Fruit fly (Drosophila melanogaster): ENCODE measurements around the gene spen.
A peak's percentile ranks its signal among the peaks of the same experiment; 100 is the strongest.

The spen gene

DNA sequence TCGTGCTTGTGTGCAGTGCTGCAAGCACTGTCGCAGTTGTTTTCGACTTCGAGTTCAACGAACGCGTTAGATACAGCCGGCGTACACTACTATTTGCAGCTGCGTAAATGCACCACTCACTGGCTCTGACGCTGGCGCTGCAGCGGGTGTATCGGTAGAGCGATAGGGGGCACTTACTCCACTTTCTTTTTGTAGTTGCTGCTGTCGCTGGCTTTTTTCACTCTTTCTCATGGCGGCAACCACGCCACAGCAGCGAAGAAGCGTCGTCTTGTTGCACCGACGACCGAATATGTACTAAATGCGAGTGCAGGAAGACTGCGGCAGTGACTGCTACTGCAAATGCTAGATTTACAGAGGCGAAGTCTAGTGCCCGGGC lies 37.4 kb upstream of the spen start, which contains the start of gene CG4822 (continued):
- TF ChIP-seq CG6272 (GFP tag; IDR thresholded peaks at IDR 0.05) (0 out of 2 replicates have a peak, but pooled peaks have one; percentile 34), zfh1 (GFP tag; IDR thresholded peaks at IDR 0.05) (peak; percentile 30; the same call in 1 of the 3 replicates), mirr (GFP tag; optimal IDR thresholded peaks at IDR 0.05) (no peak), zf30C (GFP tag; optimal IDR thresholded peaks at IDR 0.05) (no peak), hbn (GFP tag; IDR thresholded peaks at IDR 0.05; ENCODE audit: partially characterized antibody) (no peak), lov (optimal IDR thresholded peaks at IDR 0.05) (no peak), lov (GFP tag; IDR thresholded peaks at IDR 0.05) (0 out of 3 replicates have a peak, but pooled peaks have one; percentile 10), pros (GFP tag; optimal IDR thresholded peaks at IDR 0.05) (peak; percentile 18), CG7372 (GFP tag; IDR thresholded peaks at IDR 0.05) (no peak), CG9437 (GFP tag; optimal IDR thresholded peaks at IDR 0.05) (no peak), maf-S (GFP tag; optimal IDR thresholded peaks at IDR 0.05) (no peak), salm (tag; optimal IDR thresholded peaks at IDR 0.05) (no peak)

DNA sequence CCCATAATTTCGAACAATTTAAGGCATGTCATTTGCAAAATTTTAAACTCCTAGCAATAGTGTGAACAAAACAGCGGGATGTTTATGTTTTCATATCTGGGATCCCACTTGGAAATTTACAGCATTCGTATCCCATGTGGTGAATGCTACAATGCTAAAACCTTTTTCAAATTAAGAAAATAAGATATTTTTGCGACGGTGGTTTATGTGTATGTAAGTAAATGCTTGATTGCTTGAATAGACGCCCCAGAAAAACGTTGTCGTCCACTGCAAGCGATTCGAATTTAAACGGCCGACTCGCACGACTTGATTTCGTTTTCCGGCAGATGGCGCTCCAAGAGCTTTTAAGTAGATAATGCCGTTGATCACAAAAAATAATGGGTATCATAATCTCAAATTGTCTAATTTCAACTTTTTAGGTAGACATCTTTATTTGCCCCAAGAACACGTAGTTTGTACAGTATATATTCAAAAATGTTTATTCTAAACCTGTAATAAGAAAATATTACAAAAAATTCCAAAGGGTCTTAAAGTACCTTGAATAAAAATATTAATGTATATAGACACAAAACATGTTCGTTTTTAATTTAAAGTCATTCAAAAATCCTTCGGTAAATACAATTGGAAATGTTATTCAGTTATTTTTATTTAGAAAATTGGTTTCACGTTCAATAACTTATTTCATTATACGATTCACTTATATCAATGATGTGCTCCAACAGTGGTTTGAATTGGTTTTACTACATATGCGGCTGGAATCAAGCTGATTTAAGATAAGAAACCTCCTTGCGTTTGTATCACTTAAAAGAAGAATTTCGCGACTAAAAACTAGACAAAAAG lies 36.4 kb upstream of the spen start:
- TF ChIP-seq Dip3 (GFP tag; optimal IDR thresholded peaks at IDR 0.05), result no peak
- TF ChIP-seq bbx (GFP tag; IDR thresholded peaks at IDR 0.05; ENCODE audit: partially characterized antibody), result peak; percentile 15; the same call in 1 of the 2 replicates
- TF ChIP-seq pros (GFP tag; optimal IDR thresholded peaks at IDR 0.05), result no peak
- TF ChIP-seq Myb (GFP tag; optimal IDR thresholded peaks at IDR 0.05), result peak; percentile 96
- TF ChIP-seq CG9215 (GFP tag; IDR thresholded peaks at IDR 0.05), result no peak
- TF ChIP-seq sr (GFP tag; IDR thresholded peaks at IDR 0.05), result no peak
- TF ChIP-seq CG8281 (tag; optimal IDR thresholded peaks at IDR 0.05), result no peak
- TF ChIP-seq cas (GFP tag; IDR thresholded peaks at IDR 0.05), result no peak
- no peak for TF ChIP-seq sisA (GFP tag; IDR thresholded peaks at IDR 0.05)
- TF ChIP-seq Med (GFP tag), result peak; percentile 68
- TF ChIP-seq D19B (GFP tag; optimal IDR thresholded peaks at IDR 0.05), result peak; percentile 95
- TF ChIP-seq Ets65A (GFP tag), result peak; percentile 50
- TF ChIP-seq CG13894 (tag; optimal IDR thresholded peaks at IDR 0.05), result peak; percentile 26
- peak in 1 of 2 experiments; percentile 55 for TF ChIP-seq eve (GFP tag; optimal IDR thresholded peaks at IDR 0.05)
- TF ChIP-seq H15 (GFP tag; IDR thresholded peaks at IDR 0.05), result no peak
- 0 out of 2 replicates have a peak, but pooled peaks have one; percentile 9 for TF ChIP-seq ranshi (GFP tag; IDR thresholded peaks at IDR 0.05)
- TF ChIP-seq Dip2 (GFP tag; IDR thresholded peaks at IDR 0.05), result no peak
- TF ChIP-seq CTCF (GFP tag; optimal IDR thresholded peaks at IDR 0.05), result peak; percentile 94
- 0 out of 3 replicates have a peak, but pooled peaks have one; percentile 6 for TF ChIP-seq ci (GFP tag; IDR thresholded peaks at IDR 0.05)

DNA sequence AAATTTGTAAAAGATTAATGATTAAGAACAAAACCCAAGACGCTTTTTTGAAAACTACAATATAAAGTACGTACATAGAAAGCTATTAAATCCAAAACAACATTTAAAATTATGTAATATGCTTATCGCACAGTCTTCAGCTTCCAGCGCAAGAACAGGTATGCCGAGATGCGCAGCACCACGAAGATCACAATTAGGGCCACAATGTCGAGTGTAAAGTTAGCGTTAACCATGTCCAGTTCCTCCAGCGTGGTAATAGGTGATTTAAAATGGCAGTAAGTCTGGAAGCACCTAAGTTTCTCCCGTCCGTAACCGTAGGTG lies 35.9 kb upstream of the spen start:
- TF ChIP-seq Pdp1 (GFP tag; optimal IDR thresholded peaks at IDR 0.05), result peak in 1 of 2 experiments; percentile 57
- TF ChIP-seq CG33213 (GFP tag; optimal IDR thresholded peaks at IDR 0.05), result no peak
- TF ChIP-seq CG14050 (GFP tag; IDR thresholded peaks at IDR 0.05), result no peak

DNA sequence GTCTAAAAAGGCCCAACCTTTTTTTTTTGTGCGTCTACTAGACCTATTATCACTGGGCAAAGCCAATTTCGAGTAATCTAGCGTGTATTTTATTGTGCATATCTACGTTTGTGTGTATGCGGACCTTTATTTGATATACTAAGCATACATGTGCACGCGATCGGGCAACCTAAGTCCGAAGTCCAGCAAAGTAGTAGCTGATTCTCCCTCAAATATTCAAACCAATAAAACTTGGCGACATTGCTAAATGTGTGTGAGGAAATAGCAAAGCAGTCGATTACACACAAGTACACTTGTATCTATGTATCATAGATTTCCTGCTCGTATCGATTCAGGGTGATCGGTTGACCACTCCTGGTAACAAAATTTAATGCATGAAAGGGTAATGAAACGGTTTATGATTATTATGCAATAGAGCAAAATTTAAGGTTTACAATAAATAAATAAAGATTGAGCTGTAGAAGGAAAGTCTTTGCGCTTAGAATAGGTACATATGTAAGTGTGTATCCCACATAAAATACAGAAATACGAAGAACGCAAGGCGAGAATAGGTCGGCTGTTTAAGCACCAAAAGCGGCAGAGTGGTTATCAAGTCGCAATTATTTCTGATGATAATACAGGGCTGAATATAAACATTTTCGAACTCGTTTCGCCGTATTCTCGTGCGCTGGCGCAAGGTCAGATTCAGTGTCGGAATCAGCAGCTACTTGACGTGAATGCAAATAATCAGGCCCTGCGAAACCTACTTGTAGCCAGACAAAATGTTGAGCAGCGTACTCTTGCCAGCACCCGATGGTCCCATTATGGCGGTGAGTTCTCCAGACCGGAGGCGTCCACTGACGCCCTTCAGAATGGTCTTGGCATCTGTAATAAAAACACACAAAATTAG lies 33.2 kb upstream of the spen start:
- TF ChIP-seq lab (GFP tag; optimal IDR thresholded peaks at IDR 0.05) (peak; percentile 48), CG7987 (GFP tag; optimal IDR thresholded peaks at IDR 0.05) (peak; percentile 10), CG12769 (tag; optimal IDR thresholded peaks at IDR 0.05) (peak; percentile 59), CTCF (GFP tag; optimal IDR thresholded peaks at IDR 0.05) (peak; percentile 12), grn (GFP tag; optimal IDR thresholded peaks at IDR 0.05) (peak; percentile 11), CG18599 (GFP tag; optimal IDR thresholded peaks at IDR 0.05) (peak; percentile 17), Pdp1 (GFP tag; optimal IDR thresholded peaks at IDR 0.05) (peak in 1 of 2 experiments; percentile 81), cg (GFP tag; optimal IDR thresholded peaks at IDR 0.05) (peak; percentile 24), chinmo (GFP tag; IDR thresholded peaks at IDR 0.05; ENCODE audit: partially characterized antibody) (0 out of 4 replicates have a peak, but pooled peaks have one; percentile 48), crol (GFP tag; IDR thresholded peaks at IDR 0.05) (no peak), CG10543 (GFP tag; optimal IDR thresholded peaks at IDR 0.05) (peak; percentile 25), CG6654 (GFP tag; optimal IDR thresholded peaks at IDR 0.05) (no peak), eve (GFP tag; optimal IDR thresholded peaks at IDR 0.05) (peak in 1 of 2 experiments; percentile 81), Hmr (GFP tag; optimal IDR thresholded peaks at IDR 0.05) (peak; percentile 11)
